Worm (Caenorhabditis elegans) whole organism, early embryonic: ENCODE measurements around the gene ZK1067.4.

ENCODE experiments used
- B0310.2 ChIP-seq: sonication (generic microtip); optimal IDR thresholded peaks from 2 replicates; lab custom pipeline; 2016; ENCODE audit warnings: mild to moderate bottlenecking, missing genetic modification characterization, missing compliant biosample characterization
- F13C5.2 ChIP-seq: sonication (generic microtip); optimal IDR thresholded peaks from 2 replicates; lab custom pipeline; 2017; ENCODE audit warnings: mild to moderate bottlenecking, missing genetic modification characterization, inconsistent platforms, missing compliant biosample characterization
- aly-1 ChIP-seq: sonication (generic microtip); optimal IDR thresholded peaks from 2 replicates; lab custom pipeline; 2016; ENCODE audit warnings: missing genetic modification characterization, missing compliant biosample characterization
- ama-1 ChIP-seq: fragments of 150-350 bp; optimal IDR thresholded peaks from 2 replicates; lab custom pipeline; 2014
- ceh-13 ChIP-seq: fragments of 200-800 bp; sonication (Bioruptor generic); optimal IDR thresholded peaks from 2 replicates; lab custom pipeline; 2018; ENCODE audit warnings: mild to moderate bottlenecking, missing genetic modification characterization, missing compliant biosample characterization
- ceh-36 ChIP-seq: sonication (generic microtip); optimal IDR thresholded peaks from 2 replicates; lab custom pipeline; 2016; ENCODE audit warnings: missing genetic modification characterization, inconsistent platforms, missing compliant biosample characterization
- ets-7 ChIP-seq: sonication (generic microtip); optimal IDR thresholded peaks from 2 replicates; lab custom pipeline; 2016; ENCODE audit warnings: missing genotype, missing genetic modification characterization, missing compliant biosample characterization
- flt-1 ChIP-seq: fragments of 200-800 bp; sonication (Bioruptor generic); IDR thresholded peaks from 2 replicates; pipeline ENCODE4 v1.3.6; 2022; ENCODE audit warnings: missing genetic modification characterization, missing compliant biosample characterization
- hmbx-1 ChIP-seq: sonication (generic microtip); optimal IDR thresholded peaks from 2 replicates; lab custom pipeline; 2016; ENCODE audit warnings: mild to moderate bottlenecking, missing genetic modification characterization, missing compliant biosample characterization
- hmg-4 ChIP-seq: fragments of 200-800 bp; sonication (Bioruptor generic); optimal IDR thresholded peaks from 2 replicates; lab custom pipeline; 2018; ENCODE audit warnings: mild to moderate bottlenecking, missing genetic modification characterization, missing compliant biosample characterization
- hnd-1 ChIP-seq: sonication (generic microtip); optimal IDR thresholded peaks from 2 replicates; lab custom pipeline; 2016; ENCODE audit warnings: missing genetic modification characterization, missing compliant biosample characterization
- pes-1 ChIP-seq: fragments of 200-800 bp; sonication (Bioruptor generic); IDR thresholded peaks from 2 replicates; pipeline ENCODE4 v1.3.6; 2022; ENCODE audit warnings: missing genetic modification reagents, missing genetic modification characterization, missing compliant biosample characterization
- scrt-1 ChIP-seq: fragments of 200-800 bp; sonication (Bioruptor generic); IDR thresholded peaks from 2 replicates; pipeline ENCODE4 v1.3.6; 2022; ENCODE audit warnings: missing genetic modification characterization, missing compliant biosample characterization
- sea-1 ChIP-seq: fragments of 200-800 bp; sonication (Bioruptor generic); conservative IDR thresholded peaks from 2 replicates; pipeline ENCODE4 v1.3.6; 2022; ENCODE audit warnings: missing genetic modification characterization, missing compliant biosample characterization
- tbx-11 ChIP-seq: fragments of 200-800 bp; sonication (Bioruptor generic); IDR thresholded peaks from 2 replicates; pipeline ENCODE4 v1.3.6; 2022; ENCODE audit warnings: missing genetic modification characterization, missing compliant biosample characterization
- tbx-37 ChIP-seq: fragments of 200-800 bp; sonication (Bioruptor generic); conservative IDR thresholded peaks from 2 replicates; pipeline ENCODE4 v1.3.6; 2022; ENCODE audit warnings: missing genetic modification reagents, missing genetic modification characterization, missing compliant biosample characterization
- tra-4 ChIP-seq: sonication (generic microtip); optimal IDR thresholded peaks from 2 replicates; lab custom pipeline; 2017; ENCODE audit warnings: missing genetic modification characterization, missing compliant biosample characterization

ZK1067.4 gene

ce11 chrII:9211684-9212083, 1.5 kb downstream of the ZK1067.4 start:
- no peak for TF ChIP-seq ets-7 (tag; lab: Kevin White, UChicago)
- no peak for TF ChIP-seq hmg-4 (GFP tag; lab: Kevin White, UChicago)

- TF ChIP-seq hmbx-1 (no peak), hmg-4 (GFP tag; lab: Kevin White, UChicago) (no peak), hnd-1 (tag; lab: Kevin White, UChicago) (no peak), tbx-37 (GFP tag; lab: Robert Waterston, UW) (no peak), pes-1 (GFP tag; lab: Robert Waterston, UW) (no peak), flt-1 (GFP tag; lab: Robert Waterston, UW) (no peak), B0310.2 (tag; lab: Kevin White, UChicago) (no peak), ama-1 (lab: Kevin White, UChicago) (no peak), ceh-36 (tag; lab: Kevin White, UChicago) (no peak), tbx-11 (GFP tag; lab: Robert Waterston, UW) (no peak), tra-4 (tag; lab: Kevin White, UChicago) (no peak), ets-7 (tag; lab: Kevin White, UChicago) (no peak), aly-1 (tag; lab: Kevin White, UChicago) (no peak), sea-1 (GFP tag; lab: Robert Waterston, UW) (no peak), F13C5.2 (tag; lab: Kevin White, UChicago) (no peak), ceh-13 (GFP tag; lab: Kevin White, UChicago) (no peak), scrt-1 (no peak)
Observed at ce11 chrII:9213055-9213708, 3.0 kb downstream of the ZK1067.4 start, which contains the start of gene znfx-1. Gene znfx-1 (plus strand): TSS chrII:9213658.

- TF ChIP-seq tbx-11 (GFP tag; lab: Robert Waterston, UW) (no peak), sea-1 (GFP tag; lab: Robert Waterston, UW) (no peak), tbx-37 (GFP tag; lab: Robert Waterston, UW) (no peak)
Observed at ce11 chrII:9222969-9223368, 12.8 kb downstream of the ZK1067.4 start, which contains the start of gene ZK1067.3. Gene ZK1067.3 (plus strand): TSS chrII:9223269.

- TF ChIP-seq hmg-4 (GFP tag; lab: Kevin White, UChicago) (no peak), ceh-13 (GFP tag; lab: Kevin White, UChicago) (no peak), scrt-1 (peak; percentile 19; the same call in 1 of the 2 replicates)
Observed at ce11 chrII:9227134-9227533, 17.0 kb downstream of the ZK1067.4 start, which contains the start of gene abu-14. Gene abu-14 (minus strand): TSS chrII:9227214.

ce11 chrII:9231240-9231639, 21.1 kb downstream of the ZK1067.4 start, which contains the start of gene gst-13:
Gene gst-13 (plus strand): TSS chrII:9231457.
- no peak for TF ChIP-seq ets-7 (tag; lab: Kevin White, UChicago)
- no peak for TF ChIP-seq flt-1 (GFP tag; lab: Robert Waterston, UW)
- no peak for TF ChIP-seq ceh-13 (GFP tag; lab: Kevin White, UChicago)

- no peak for TF ChIP-seq sea-1 (GFP tag; lab: Robert Waterston, UW)
- TF ChIP-seq hnd-1 (tag; lab: Kevin White, UChicago) = no peak
- TF ChIP-seq hmbx-1 = no peak
Observed at ce11 chrII:9232493-9232892, 22.3 kb downstream of the ZK1067.4 start.

ce11 chrII:9232923-9233322, 22.7 kb downstream of the ZK1067.4 start, which contains the start of gene T26C5.2:
Gene T26C5.2 (plus strand): TSS chrII:9233223.
- TF ChIP-seq tbx-11 (GFP tag; lab: Robert Waterston, UW) = no peak

- TF ChIP-seq aly-1 (tag; lab: Kevin White, UChicago) (no peak), ets-7 (tag; lab: Kevin White, UChicago) (no peak), ceh-13 (GFP tag; lab: Kevin White, UChicago) (no peak), ceh-36 (tag; lab: Kevin White, UChicago) (no peak), scrt-1 (no peak), tbx-11 (GFP tag; lab: Robert Waterston, UW) (no peak), flt-1 (GFP tag; lab: Robert Waterston, UW) (no peak), pes-1 (GFP tag; lab: Robert Waterston, UW) (no peak), sea-1 (GFP tag; lab: Robert Waterston, UW) (no peak), ama-1 (lab: Kevin White, UChicago) (no peak), tbx-37 (GFP tag; lab: Robert Waterston, UW) (no peak), hmg-4 (GFP tag; lab: Kevin White, UChicago) (no peak), hnd-1 (tag; lab: Kevin White, UChicago) (no peak), tra-4 (tag; lab: Kevin White, UChicago) (no peak), F13C5.2 (tag; lab: Kevin White, UChicago) (no peak), B0310.2 (tag; lab: Kevin White, UChicago) (no peak)
Observed at ce11 chrII:9233813-9234212, 23.6 kb downstream of the ZK1067.4 start.

- TF ChIP-seq tbx-11 (GFP tag; lab: Robert Waterston, UW) = no peak
- TF ChIP-seq hmg-4 (GFP tag; lab: Kevin White, UChicago) = no peak
- TF ChIP-seq hnd-1 (tag; lab: Kevin White, UChicago) = no peak
- TF ChIP-seq hmbx-1 = no peak
- no peak for TF ChIP-seq pes-1 (GFP tag; lab: Robert Waterston, UW)
- TF ChIP-seq ets-7 (tag; lab: Kevin White, UChicago) = no peak
- no peak for TF ChIP-seq ceh-36 (tag; lab: Kevin White, UChicago)
- no peak for TF ChIP-seq F13C5.2 (tag; lab: Kevin White, UChicago)
- no peak for TF ChIP-seq aly-1 (tag; lab: Kevin White, UChicago)
- no peak for TF ChIP-seq sea-1 (GFP tag; lab: Robert Waterston, UW)
- no peak for TF ChIP-seq B0310.2 (tag; lab: Kevin White, UChicago)
- no peak for TF ChIP-seq tbx-37 (GFP tag; lab: Robert Waterston, UW)
- no peak for TF ChIP-seq ama-1 (lab: Kevin White, UChicago)
Observed at ce11 chrII:9236283-9236682, 26.1 kb downstream of the ZK1067.4 start, which contains the start of gene T26C5.3. Gene T26C5.3 (plus strand): TSS chrII:9236583.
